Worm (Caenorhabditis elegans) whole organism, mixed stage, embryonic: Measurements from ENCODE around the gene ptl-1.
A peak's percentile ranks its signal among the peaks of the same experiment; 100 is the strongest.

ENCODE experiments used
- M03D4.4 ChIP-seq: sonication (generic microtip); optimal IDR thresholded peaks from 2 replicates; lab custom pipeline; 2017; ENCODE audit warnings: mild to moderate bottlenecking, missing genetic modification characterization, missing compliant biosample characterization
- bed-3 ChIP-seq: fragments of 200-800 bp; sonication (Bioruptor generic); optimal IDR thresholded peaks from 3 replicates; lab custom pipeline; 2018; ENCODE audit warnings: mild to moderate bottlenecking, missing genetic modification characterization, moderate library complexity, missing compliant biosample characterization
- blmp-1 ChIP-seq: fragments of 150-350 bp; optimal IDR thresholded peaks from 2 replicates; lab custom pipeline; 2014; ENCODE audit warnings: missing biosample characterization, missing genetic modification characterization
- ceh-39 ChIP-seq: fragments of 150-350 bp; optimal IDR thresholded peaks from 2 replicates; lab custom pipeline; 2014; ENCODE audit warnings: missing biosample characterization, missing genetic modification characterization
- ceh-83 ChIP-seq: fragments of 200-800 bp; sonication (Bioruptor generic); optimal IDR thresholded peaks from 2 replicates; lab custom pipeline; 2018; ENCODE audit warnings: mild to moderate bottlenecking, missing genetic modification characterization, missing compliant biosample characterization
- ces-1 ChIP-seq: fragments of 150-350 bp; optimal IDR thresholded peaks from 2 replicates; lab custom pipeline; 2014; ENCODE audit warnings: missing biosample characterization, missing genetic modification reagents, missing genetic modification characterization
- cnd-1 ChIP-seq: fragments of 200-800 bp; sonication (Bioruptor generic); optimal IDR thresholded peaks from 2 replicates; lab custom pipeline; 2018; ENCODE audit warnings: mild to moderate bottlenecking, missing genetic modification characterization, missing compliant biosample characterization
- drap-1 ChIP-seq: fragments of 200-800 bp; sonication (Bioruptor generic); optimal IDR thresholded peaks from 3 replicates; lab custom pipeline; 2018; ENCODE audit warnings: mild to moderate bottlenecking, missing genetic modification characterization, missing compliant biosample characterization
- elt-1 ChIP-seq: sonication (generic microtip); optimal IDR thresholded peaks from 2 replicates; lab custom pipeline; 2017; ENCODE audit warnings: missing genetic modification characterization, mild to moderate bottlenecking, missing compliant biosample characterization, antibody characterized with exemption, moderate library complexity, borderline replicate concordance; ENCODE audit not compliant: insufficient read depth
- elt-3 ChIP-seq: fragments of 150-350 bp; optimal IDR thresholded peaks from 2 replicates; lab custom pipeline; 2014; ENCODE audit warnings: missing biosample characterization, missing genetic modification characterization
- flh-1 ChIP-seq: fragments of 200-800 bp; sonication (Bioruptor generic); optimal IDR thresholded peaks from 2 replicates; lab custom pipeline; 2018; ENCODE audit warnings: mild to moderate bottlenecking, missing genetic modification characterization, moderate library complexity, missing compliant biosample characterization
- hlh-1 ChIP-seq: fragments of 150-350 bp; optimal IDR thresholded peaks from 2 replicates; lab custom pipeline; 2014; ENCODE audit warnings: missing biosample characterization, missing genetic modification reagents, missing genetic modification characterization
- lin-13 ChIP-seq: fragments of 150-350 bp; optimal IDR thresholded peaks from 2 replicates; lab custom pipeline; 2014; ENCODE audit warnings: missing biosample characterization, missing genetic modification characterization
- lin-32 ChIP-seq: fragments of 200-800 bp; sonication (Bioruptor generic); optimal IDR thresholded peaks from 2 replicates; lab custom pipeline; 2018; ENCODE audit warnings: mild to moderate bottlenecking, missing genetic modification characterization, missing compliant biosample characterization
- lsy-2 ChIP-seq: fragments of 150-350 bp; optimal IDR thresholded peaks from 2 replicates; lab custom pipeline; 2014; ENCODE audit warnings: missing biosample characterization, missing genetic modification characterization
- mab-5 ChIP-seq: fragments of 150-350 bp; optimal IDR thresholded peaks from 2 replicates; lab custom pipeline; 2014; ENCODE audit warnings: missing biosample characterization, missing genetic modification characterization
- mep-1 ChIP-seq: fragments of 150-350 bp; optimal IDR thresholded peaks from 2 replicates; lab custom pipeline; 2017; ENCODE audit warnings: missing biosample characterization, missing genetic modification reagents, missing genetic modification characterization, inconsistent platforms
- mls-2 ChIP-seq: sonication (generic microtip); optimal IDR thresholded peaks from 2 replicates; lab custom pipeline; 2016; ENCODE audit warnings: mild to moderate bottlenecking, missing genetic modification characterization, moderate library complexity, missing compliant biosample characterization
- nhr-12 ChIP-seq: fragments of 150-350 bp; optimal IDR thresholded peaks from 2 replicates; lab custom pipeline; 2014; ENCODE audit warnings: missing biosample characterization, missing genetic modification characterization
- nhr-2 ChIP-seq: fragments of 150-350 bp; optimal IDR thresholded peaks from 2 replicates; lab custom pipeline; 2014; ENCODE audit warnings: missing biosample characterization, missing genetic modification characterization
- nhr-237 ChIP-seq: fragments of 150-350 bp; optimal IDR thresholded peaks from 2 replicates; lab custom pipeline; 2014; ENCODE audit warnings: missing biosample characterization, missing genetic modification characterization
- nhr-28 ChIP-seq: fragments of 150-350 bp; optimal IDR thresholded peaks from 2 replicates; lab custom pipeline; 2014; ENCODE audit warnings: missing biosample characterization, missing genetic modification characterization
- nhr-76 ChIP-seq: sonication (generic microtip); optimal IDR thresholded peaks from 2 replicates; lab custom pipeline; 2017; ENCODE audit warnings: missing biosample characterization, missing genetic modification characterization
- pha-4 ChIP-seq: fragments of 150-350 bp; optimal IDR thresholded peaks from 2 replicates; lab custom pipeline; 2018; ENCODE audit warnings: missing biosample characterization, missing genetic modification reagents, missing genetic modification characterization
- sem-2 ChIP-seq: fragments of 200-800 bp; sonication (Bioruptor generic); optimal IDR thresholded peaks from 2 replicates; lab custom pipeline; 2018; ENCODE audit warnings: mild to moderate bottlenecking, missing genetic modification characterization, missing compliant biosample characterization
- snpc-4 ChIP-seq: fragments of 150-350 bp; optimal IDR thresholded peaks from 2 replicates; lab custom pipeline; 2014; ENCODE audit warnings: missing biosample characterization, missing genetic modification characterization
- sptf-1 ChIP-seq: sonication (generic microtip); optimal IDR thresholded peaks from 2 replicates; lab custom pipeline; 2017; ENCODE audit warnings: mild to moderate bottlenecking, missing genetic modification characterization, moderate library complexity, missing compliant biosample characterization
- tbx-8 ChIP-seq: fragments of 200-800 bp; sonication (Bioruptor generic); optimal IDR thresholded peaks from 2 replicates; lab custom pipeline; 2018; ENCODE audit warnings: mild to moderate bottlenecking, missing genetic modification characterization, moderate library complexity, missing compliant biosample characterization
- unc-120 ChIP-seq: sonication (generic microtip); optimal IDR thresholded peaks from 2 replicates; lab custom pipeline; 2017; ENCODE audit warnings: missing genetic modification characterization, missing compliant biosample characterization; ENCODE audit not compliant: poor library complexity, severe bottlenecking
- unc-39 ChIP-seq: fragments of 150-350 bp; optimal IDR thresholded peaks from 2 replicates; lab custom pipeline; 2014; ENCODE audit warnings: missing biosample characterization, missing genetic modification characterization
- unc-62 ChIP-seq: fragments of 150-350 bp; optimal IDR thresholded peaks from 2 replicates; lab custom pipeline; 2014; ENCODE audit warnings: missing biosample characterization, missing genetic modification reagents, missing genetic modification characterization
- zip-8 ChIP-seq: fragments of 150-350 bp; optimal IDR thresholded peaks from 2 replicates; lab custom pipeline; 2014; ENCODE audit warnings: missing biosample characterization, missing genetic modification characterization
- ztf-11 ChIP-seq: fragments of 150-350 bp; optimal IDR thresholded peaks from 2 replicates; lab custom pipeline; 2014; ENCODE audit warnings: missing biosample characterization, missing genetic modification characterization

The ptl-1 gene

DNA sequence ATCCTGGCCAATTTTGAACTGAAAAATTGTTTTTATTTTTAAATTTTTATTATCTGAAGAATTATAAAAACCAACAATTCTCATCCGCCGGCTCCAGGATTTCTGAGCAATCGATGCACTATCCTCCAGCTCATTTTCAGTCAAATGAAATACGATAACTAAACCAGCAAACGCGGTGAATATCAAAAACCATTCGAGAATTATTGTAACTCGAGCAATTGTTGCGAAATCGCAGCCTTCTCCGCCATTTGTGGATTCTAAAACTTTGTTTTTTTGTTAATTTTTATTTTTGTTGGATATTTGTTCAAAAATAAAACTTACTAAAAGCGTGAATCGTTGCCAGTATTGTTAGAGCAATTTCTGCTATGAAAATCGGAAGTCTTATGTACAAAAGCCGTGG, 17.5 kb downstream of the ptl-1 start:
- no peak for TF ChIP-seq tbx-8
- no peak for TF ChIP-seq bed-3
- TF ChIP-seq mls-2 (tag; lab: Kevin White, UChicago): no peak
- TF ChIP-seq unc-62 (GFP tag; lab: Kevin White, UChicago): no peak
- no peak for TF ChIP-seq mep-1 (tag; lab: Kevin White, UChicago)
- TF ChIP-seq hlh-1 (tag; lab: Kevin White, UChicago): no peak
- TF ChIP-seq flh-1 (GFP tag; lab: Kevin White, UChicago): no peak
- no peak for TF ChIP-seq unc-39 (tag; lab: Kevin White, UChicago)
- TF ChIP-seq sem-2 (GFP tag; lab: Kevin White, UChicago): no peak
- no peak for TF ChIP-seq ceh-39 (tag; lab: Kevin White, UChicago)
- no peak for TF ChIP-seq zip-8 (tag; lab: Kevin White, UChicago)
- no peak for TF ChIP-seq nhr-2 (tag; lab: Kevin White, UChicago)
- TF ChIP-seq ztf-11 (tag; lab: Kevin White, UChicago): no peak
- no peak for TF ChIP-seq lsy-2
- TF ChIP-seq nhr-28 (tag; lab: Kevin White, UChicago): no peak

DNA sequence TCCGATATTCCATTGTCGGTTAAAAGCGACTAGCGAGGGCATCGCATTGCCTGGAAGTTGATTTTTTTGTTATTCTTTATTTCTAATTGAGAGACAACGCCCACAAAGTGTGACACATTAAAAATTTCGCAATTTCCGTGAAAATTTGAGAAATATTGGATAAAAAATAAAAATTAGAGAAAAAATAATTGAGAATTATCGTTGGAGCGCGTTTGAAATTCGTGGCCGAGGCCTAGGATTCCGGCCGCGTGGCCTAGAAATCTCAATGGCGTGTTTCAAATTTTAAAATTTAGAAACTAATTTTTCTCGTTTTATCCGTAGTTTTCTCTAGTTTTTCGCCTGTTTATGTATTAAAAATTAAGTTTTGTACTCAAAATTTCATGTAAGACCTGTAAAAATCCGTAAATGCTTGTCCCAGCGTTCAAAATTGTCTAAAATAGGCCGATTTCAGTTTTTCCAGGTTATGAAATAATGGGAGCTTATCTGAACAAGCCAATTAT, 18.3 kb downstream of the ptl-1 start, which contains the start of the genes dagl-2 and ppm-1.G:
TSS of gene dagl-2 (minus strand) at position 52 of the 500 bp plus-strand sequence.
TSS of gene ppm-1.G (plus strand) at position 450 of the 500 bp plus-strand sequence.
- TF ChIP-seq hlh-1 (tag; lab: Kevin White, UChicago): no peak
- TF ChIP-seq snpc-4 (tag; lab: Kevin White, UChicago): no peak
- no peak for TF ChIP-seq unc-120
- TF ChIP-seq tbx-8: no peak
- peak; percentile 76 for TF ChIP-seq lsy-2
- peak; percentile 12 for TF ChIP-seq lin-13 (tag; lab: Kevin White, UChicago)
- no peak for TF ChIP-seq nhr-76
- no peak for TF ChIP-seq sem-2 (GFP tag; lab: Kevin White, UChicago)
- TF ChIP-seq pha-4: peak; percentile 11
- TF ChIP-seq blmp-1: no peak
- no peak for TF ChIP-seq elt-1 (tag; lab: Kevin White, UChicago)
- no peak for TF ChIP-seq nhr-12
- peak; percentile 88 for TF ChIP-seq ces-1 (GFP tag; lab: Kevin White, UChicago)
- peak; percentile 59 for TF ChIP-seq mep-1 (tag; lab: Kevin White, UChicago)
- TF ChIP-seq M03D4.4: no peak
- TF ChIP-seq nhr-237 (tag; lab: Kevin White, UChicago): peak; percentile 67
- TF ChIP-seq lin-32 (GFP tag; lab: Kevin White, UChicago): no peak
- no peak for TF ChIP-seq elt-3 (tag; lab: Kevin White, UChicago)
- TF ChIP-seq mls-2 (tag; lab: Kevin White, UChicago): peak; percentile 13
- peak; percentile 24 for TF ChIP-seq ceh-39 (tag; lab: Kevin White, UChicago)

DNA sequence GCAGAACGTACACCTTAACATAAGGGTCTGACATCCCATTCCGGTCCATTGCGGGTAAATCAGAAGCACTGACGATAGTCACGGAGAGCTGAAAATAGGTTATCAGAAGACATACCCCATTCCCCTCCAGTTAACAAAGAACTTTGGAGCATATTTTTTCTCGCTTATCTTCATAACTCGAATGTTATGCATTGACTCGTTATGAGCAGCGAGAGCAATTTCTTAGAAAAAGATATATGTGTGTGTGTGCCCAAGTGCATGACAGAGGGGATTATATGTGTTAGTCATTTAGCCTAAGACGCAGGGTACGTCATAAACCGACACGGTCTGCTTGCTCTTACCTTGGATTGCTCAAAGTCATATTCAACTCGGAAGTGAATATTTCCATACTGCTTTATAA, 24.6 kb downstream of the ptl-1 start:
- TF ChIP-seq nhr-76 (no peak), lsy-2 (no peak), drap-1 (GFP tag; lab: Kevin White, UChicago) (no peak), tbx-8 (no peak), nhr-12 (no peak), ceh-39 (tag; lab: Kevin White, UChicago) (no peak), nhr-237 (tag; lab: Kevin White, UChicago) (no peak), ceh-83 (GFP tag; lab: Kevin White, UChicago) (no peak), bed-3 (no peak), snpc-4 (tag; lab: Kevin White, UChicago) (no peak), pha-4 (no peak)

DNA sequence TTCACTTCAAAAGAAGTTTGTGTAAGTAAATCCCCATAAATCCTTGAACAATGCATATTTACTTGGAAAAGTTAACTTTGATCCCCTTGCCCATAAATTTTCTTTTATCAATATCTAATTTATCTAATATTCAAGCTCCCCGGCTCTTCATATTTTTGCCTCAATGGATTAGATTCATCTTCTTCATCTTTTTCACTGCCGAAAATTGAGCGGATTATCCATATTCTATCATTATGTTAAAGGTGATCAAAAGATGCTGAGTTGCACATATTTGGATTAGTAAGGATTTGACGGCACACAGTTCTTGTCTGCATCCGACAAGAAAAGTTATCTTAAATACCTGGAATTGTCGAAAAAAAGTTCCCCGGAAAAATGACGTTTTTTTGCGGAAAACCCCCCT, 25.6 kb downstream of the ptl-1 start:
- TF ChIP-seq sem-2 (GFP tag; lab: Kevin White, UChicago) (no peak), zip-8 (tag; lab: Kevin White, UChicago) (no peak), nhr-2 (tag; lab: Kevin White, UChicago) (no peak), ces-1 (GFP tag; lab: Kevin White, UChicago) (no peak), ceh-39 (tag; lab: Kevin White, UChicago) (no peak), sptf-1 (no peak)

DNA sequence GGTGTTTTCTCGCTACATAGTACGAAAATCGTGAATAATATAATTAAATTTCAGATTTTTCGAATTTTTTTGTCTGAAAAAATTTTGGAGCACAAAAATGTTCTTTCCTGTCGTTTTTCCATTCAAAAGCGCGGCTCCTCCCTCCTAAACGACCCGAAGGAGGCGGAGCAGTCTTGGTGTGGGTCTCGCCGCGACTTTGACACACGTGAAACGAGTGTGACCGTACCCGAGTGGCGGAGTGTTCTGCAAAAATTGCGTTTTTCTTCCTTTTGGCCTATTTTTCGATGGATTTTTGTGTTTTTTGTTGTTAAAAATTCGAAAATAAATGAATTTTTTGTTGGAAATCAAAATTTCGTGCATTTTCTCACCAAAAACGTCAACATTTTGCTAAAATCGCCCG, 28.6 kb downstream of the ptl-1 start, which contains the start of gene snt-2:
TSS of gene snt-2 (minus strand) at position 139 of the 400 bp plus-strand sequence.
- TF ChIP-seq mep-1 (tag; lab: Kevin White, UChicago) (peak; percentile 71), mls-2 (tag; lab: Kevin White, UChicago) (no peak), ces-1 (GFP tag; lab: Kevin White, UChicago) (peak; percentile 27), mab-5 (tag; lab: Kevin White, UChicago) (no peak), blmp-1 (no peak), M03D4.4 (no peak), lin-13 (tag; lab: Kevin White, UChicago) (peak; percentile 60), ceh-39 (tag; lab: Kevin White, UChicago) (peak; percentile 24), lsy-2 (peak; percentile 97), hlh-1 (tag; lab: Kevin White, UChicago) (peak; percentile 42), nhr-2 (tag; lab: Kevin White, UChicago) (no peak), cnd-1 (tag; lab: Kevin White, UChicago) (no peak), pha-4 (peak; percentile 60), nhr-237 (tag; lab: Kevin White, UChicago) (peak; percentile 60)
